Fruit fly (Drosophila melanogaster): ENCODE measurements around the gene CG5895.

CG5895 gene

dm6 chr3L:16027163-16027633 is 8.1 kb upstream of the CG5895 start (continued):
- TF ChIP-seq NfI (GFP tag; optimal IDR thresholded peaks at IDR 0.05) = no peak
- TF ChIP-seq nerfin-1 (tag; optimal IDR thresholded peaks at IDR 0.05) = peak; percentile 18
- TF ChIP-seq CG4360 (GFP tag; IDR thresholded peaks at IDR 0.05) = peak; percentile 39; the same call in 1 of the 2 replicates
- peak; percentile 71 for TF ChIP-seq MTF-1 (GFP tag; optimal IDR thresholded peaks at IDR 0.05; ENCODE audit: borderline replicate concordance)
- TF ChIP-seq Oli (tag; optimal IDR thresholded peaks at IDR 0.05) = no peak
- peak; percentile 95 for TF ChIP-seq sens (GFP tag)
- TF ChIP-seq Xbp1 (GFP tag; optimal IDR thresholded peaks at IDR 0.05) = no peak
- TF ChIP-seq HmgZ (tag; optimal IDR thresholded peaks at IDR 0.05) = no peak
- TF ChIP-seq Ssrp (tag; optimal IDR thresholded peaks at IDR 0.05) = no peak
- no peak for TF ChIP-seq jing (GFP tag; optimal IDR thresholded peaks at IDR 0.05)
- peak; percentile 74 for TF ChIP-seq CG15696 (tag; optimal IDR thresholded peaks at IDR 0.05)
- peak; percentile 65 for TF ChIP-seq bab2 (GFP tag; optimal IDR thresholded peaks at IDR 0.05)
- no peak for TF ChIP-seq CG6175 (GFP tag; IDR thresholded peaks at IDR 0.05)
- TF ChIP-seq lmd (GFP tag; IDR thresholded peaks at IDR 0.05) = peak; percentile 35; the same call in 1 of the 2 replicates
- TF ChIP-seq Bteb2 (GFP tag; optimal IDR thresholded peaks at IDR 0.05) = peak; percentile 3
- 0 out of 3 replicates have a peak, but pooled peaks have one; percentile 14 for TF ChIP-seq z (GFP tag; IDR thresholded peaks at IDR 0.05)
- TF ChIP-seq slbo (GFP tag; IDR thresholded peaks at IDR 0.05) = peak; percentile 68
- TF ChIP-seq PHDP (tag; optimal IDR thresholded peaks at IDR 0.05) = no peak
- TF ChIP-seq Nf-YB (GFP tag; optimal IDR thresholded peaks at IDR 0.05) = peak; percentile 47
- TF ChIP-seq btn (GFP tag; optimal IDR thresholded peaks at IDR 0.05) = peak; percentile 20
- TF ChIP-seq CG8388 (GFP tag; optimal IDR thresholded peaks at IDR 0.05) = no peak
- peak; percentile 0 for TF ChIP-seq CG9797 (GFP tag; optimal IDR thresholded peaks at IDR 0.05)
- TF ChIP-seq CG10959 (GFP tag; IDR thresholded peaks at IDR 0.05) = peak; percentile 48; the same call in 1 of the 2 replicates
- TF ChIP-seq CG17186 (GFP tag; optimal IDR thresholded peaks at IDR 0.05) = no peak
- peak; percentile 3 to 36 for TF ChIP-seq Pdp1 (GFP tag; optimal IDR thresholded peaks at IDR 0.05)
- TF ChIP-seq CG15011 (GFP tag; optimal IDR thresholded peaks at IDR 0.05) = peak; percentile 61
- peak; percentile 25 for TF ChIP-seq Sox102F (GFP tag; optimal IDR thresholded peaks at IDR 0.05)
- TF ChIP-seq Blimp-1 (GFP tag; optimal IDR thresholded peaks at IDR 0.05) = peak; percentile 53
- peak; percentile 49 for TF ChIP-seq CG3847 (GFP tag; IDR thresholded peaks at IDR 0.05)
- TF ChIP-seq CG2889 (GFP tag; IDR thresholded peaks at IDR 0.05) = 0 out of 3 replicates have a peak, but pooled peaks have one; percentile 19
- TF ChIP-seq Gug (GFP tag; IDR thresholded peaks at IDR 0.05) = peak; percentile 24; the same call in 1 of the 4 replicates
- TF ChIP-seq croc (GFP tag; conservative IDR thresholded peaks at IDR 0.05) = no peak
- TF ChIP-seq CG15514 (GFP tag; optimal IDR thresholded peaks at IDR 0.05) = peak; percentile 50
- no peak for TF ChIP-seq tx (GFP tag; optimal IDR thresholded peaks at IDR 0.05)
- TF ChIP-seq CG8924 (tag; optimal IDR thresholded peaks at IDR 0.05) = peak; percentile 10
- peak; percentile 61 for TF ChIP-seq sob (GFP tag; IDR thresholded peaks at IDR 0.05)
- TF ChIP-seq CG12744 (GFP tag; optimal IDR thresholded peaks at IDR 0.05) = no peak
- 0 out of 3 replicates have a peak, but pooled peaks have one; percentile 24 for TF ChIP-seq H15 (GFP tag; IDR thresholded peaks at IDR 0.05)
- peak; percentile 58; the same call in 2 of the 3 replicates for TF ChIP-seq dysf (GFP tag; IDR thresholded peaks at IDR 0.05)
- no peak for TF ChIP-seq CG12299 (tag; optimal IDR thresholded peaks at IDR 0.05)
- no peak for TF ChIP-seq CG16779 (GFP tag; IDR thresholded peaks at IDR 0.05)
- peak; percentile 63 for TF ChIP-seq CG10209 (GFP tag; optimal IDR thresholded peaks at IDR 0.05)
- peak; percentile 46; the same call in 1 of the 2 replicates for TF ChIP-seq Nf-YA (GFP tag; IDR thresholded peaks at IDR 0.05)
- TF ChIP-seq tgo (GFP tag; IDR thresholded peaks at IDR 0.05) = peak; percentile 13; the same call in 1 of the 3 replicates
- TF ChIP-seq CG7987 (GFP tag; optimal IDR thresholded peaks at IDR 0.05) = peak; percentile 71
- no peak for TF ChIP-seq CG9437 (GFP tag; optimal IDR thresholded peaks at IDR 0.05)
- no peak for TF ChIP-seq Hr3 (GFP tag; optimal IDR thresholded peaks at IDR 0.05)
- peak; percentile 69 for TF ChIP-seq ATbp (GFP tag; optimal IDR thresholded peaks at IDR 0.05)
- no peak for TF ChIP-seq tio (GFP tag; optimal IDR thresholded peaks at IDR 0.05)
- TF ChIP-seq pros (GFP tag; optimal IDR thresholded peaks at IDR 0.05) = peak; percentile 7
